Worm (Caenorhabditis elegans): Measurements from ENCODE around the gene lst-5.

The lst-5 gene

DNA sequence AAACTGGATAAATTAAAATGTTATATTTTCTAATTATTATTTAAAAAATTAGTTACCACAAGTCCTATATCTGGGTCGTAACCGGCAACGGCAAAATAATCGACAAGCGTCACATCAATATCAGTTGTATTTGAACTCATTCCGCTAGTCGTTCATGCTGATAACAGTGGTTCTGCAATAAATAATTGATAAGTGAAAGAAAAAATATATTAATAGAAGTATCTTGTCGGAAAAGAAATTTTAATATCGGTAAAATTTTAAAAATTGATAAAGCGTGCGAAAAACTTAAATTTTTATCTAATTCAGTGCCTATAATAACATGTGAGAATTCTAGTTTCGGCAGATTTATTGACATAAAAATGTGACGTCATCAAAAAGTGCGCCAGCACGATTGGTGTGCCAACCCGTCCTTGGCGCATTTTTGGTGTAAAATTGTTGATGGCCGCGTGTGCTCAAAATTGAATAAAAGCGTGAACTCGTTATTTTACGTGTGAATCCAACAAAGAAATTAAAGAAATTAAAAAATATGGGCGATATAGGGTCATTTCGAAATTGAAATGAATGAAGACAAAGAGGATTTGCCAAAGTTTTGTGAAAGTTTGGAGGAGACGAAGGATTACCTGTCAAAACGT lies at the start of gene lst-5, which contains the start of gene lst-6:
lst-5 (plus strand) TSS at position 544 of the 632 bp plus-strand sequence.
lst-6 (minus strand) TSS at position 140 of the 632 bp plus-strand sequence.
- TF ChIP-seq F10B5.3 (tag; optimal IDR thresholded peaks at IDR 0.05): no peak
- no peak for TF ChIP-seq dmd-8 (GFP tag; IDR thresholded peaks at IDR 0.05)
- peak; percentile 5 for TF ChIP-seq nhr-48 (tag; optimal IDR thresholded peaks at IDR 0.05)
- TF ChIP-seq Y105C5A.15 (GFP tag; IDR thresholded peaks at IDR 0.05): no peak
- no peak for TF ChIP-seq skn-1 (tag; optimal IDR thresholded peaks at IDR 0.05)
- TF ChIP-seq pqm-1 (tag; optimal IDR thresholded peaks at IDR 0.05): peak; percentile 68
- peak in 1 of 2 experiments; percentile 34 for TF ChIP-seq daf-16 (GFP tag; optimal IDR thresholded peaks at IDR 0.05)
- peak; percentile 51 for TF ChIP-seq daf-16 (tag; optimal IDR thresholded peaks at IDR 0.05)
- peak; percentile 70 for TF ChIP-seq rbr-2 (tag; optimal IDR thresholded peaks at IDR 0.05)
- TF ChIP-seq hlh-30 (tag; optimal IDR thresholded peaks at IDR 0.05; ENCODE audit: insufficient read depth): peak; percentile 74
- TF ChIP-seq madf-5 (GFP tag; IDR thresholded peaks at IDR 0.05): no peak
- peak; percentile 19 for TF ChIP-seq mxl-3 (GFP tag; optimal IDR thresholded peaks at IDR 0.05)
- no peak for TF ChIP-seq duxl-1 (tag; optimal IDR thresholded peaks at IDR 0.05; ENCODE audit: poor library complexity)
- TF ChIP-seq ceh-32 (tag; optimal IDR thresholded peaks at IDR 0.05; ENCODE audit: poor library complexity): no peak
- TF ChIP-seq daf-8 (GFP tag; IDR thresholded peaks at IDR 0.05): no peak
- TF ChIP-seq nhr-42 (GFP tag; IDR thresholded peaks at IDR 0.05): no peak
- no peak for TF ChIP-seq ctbp-1 (GFP tag; IDR thresholded peaks at IDR 0.05)
- TF ChIP-seq mep-1 (tag; optimal IDR thresholded peaks at IDR 0.05): peak; percentile 73
- no peak for TF ChIP-seq ceh-82 (tag; optimal IDR thresholded peaks at IDR 0.05)
- TF ChIP-seq php-3 (GFP tag; IDR thresholded peaks at IDR 0.05): peak; percentile 38; the same call in 1 of the 2 replicates
- peak; percentile 81 for TF ChIP-seq lin-38 (GFP tag; IDR thresholded peaks at IDR 0.05)
- TF ChIP-seq nhr-41 (GFP tag; IDR thresholded peaks at IDR 0.05): no peak
- TF ChIP-seq fkh-10 (GFP tag; optimal IDR thresholded peaks at IDR 0.05): peak; percentile 53
- no peak for TF ChIP-seq nhr-10 (tag; optimal IDR thresholded peaks at IDR 0.05)
- TF ChIP-seq T20F7.1 (GFP tag; optimal IDR thresholded peaks at IDR 0.05): peak; percentile 70
- TF ChIP-seq nhr-28 (tag; optimal IDR thresholded peaks at IDR 0.05): peak; percentile 50
- peak; percentile 39 to 86 for TF ChIP-seq lsy-2 (tag; optimal IDR thresholded peaks at IDR 0.05)
- TF ChIP-seq arid-1 (GFP tag; conservative IDR thresholded peaks at IDR 0.05): no peak
- TF ChIP-seq tag-97 (GFP tag; IDR thresholded peaks at IDR 0.05): no peak
- TF ChIP-seq mdl-1 (tag; optimal IDR thresholded peaks at IDR 0.05): peak in 1 of 2 experiments; percentile 34
- TF ChIP-seq hlh-11 (tag; optimal IDR thresholded peaks at IDR 0.05): peak; percentile 73
- no peak for TF ChIP-seq jun-1 (tag; optimal IDR thresholded peaks at IDR 0.05)
- TF ChIP-seq dmd-6 (GFP tag; IDR thresholded peaks at IDR 0.05): peak; percentile 58; the same call in 1 of the 2 replicates
- no peak for TF ChIP-seq snpc-4 (tag; optimal IDR thresholded peaks at IDR 0.05)
- no peak for TF ChIP-seq lin-39 (tag; optimal IDR thresholded peaks at IDR 0.05)
- TF ChIP-seq dve-1 (tag; optimal IDR thresholded peaks at IDR 0.05; ENCODE audit: insufficient read depth): peak; percentile 55
- TF ChIP-seq dpl-1 (GFP tag; optimal IDR thresholded peaks at IDR 0.05): peak; percentile 66
- TF ChIP-seq spr-1 (tag; optimal IDR thresholded peaks at IDR 0.05): peak; percentile 8
- TF ChIP-seq lin-29 (GFP tag; IDR thresholded peaks at IDR 0.05): no peak
- 0 out of 2 replicates have a peak, but pooled peaks have one; percentile 16 for TF ChIP-seq lin-1 (GFP tag; IDR thresholded peaks at IDR 0.05)
- TF ChIP-seq lin-13 (GFP tag; optimal IDR thresholded peaks at IDR 0.05): peak; percentile 6
- peak; percentile 71 for TF ChIP-seq mes-2 (tag; optimal IDR thresholded peaks at IDR 0.05; ENCODE audit: poor library complexity, severe bottlenecking)
- TF ChIP-seq snpc-1.2 (GFP tag; IDR thresholded peaks at IDR 0.05): no peak
- peak in 1 of 2 experiments; percentile 41 for TF ChIP-seq hif-1 (tag; optimal IDR thresholded peaks at IDR 0.05)
- no peak for TF ChIP-seq egl-27 (tag; optimal IDR thresholded peaks at IDR 0.05)
- peak; percentile 62 for TF ChIP-seq aha-1 (tag)

All from whole organism, L4 larva.